Worm (Caenorhabditis elegans): ENCODE results near the gene egl-1.

The egl-1 gene

DNA sequence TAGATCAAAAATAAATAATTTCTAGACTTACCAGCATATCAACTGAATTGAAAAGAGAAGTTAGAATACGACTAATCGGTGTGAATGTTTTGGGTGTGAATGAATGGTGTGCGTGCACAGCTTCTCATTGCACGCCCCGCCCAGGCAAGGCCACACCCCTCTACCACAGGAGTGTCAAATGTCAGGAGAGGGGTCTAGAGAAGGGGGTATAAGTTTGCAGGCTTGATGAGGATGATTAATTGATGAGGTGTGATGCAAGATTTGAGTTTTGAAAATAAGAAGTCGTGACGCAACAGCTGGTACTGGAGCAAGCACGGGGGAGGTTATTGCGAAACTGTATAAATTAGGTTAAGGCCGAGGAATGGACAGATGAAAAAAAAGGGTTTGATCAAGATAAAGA lies at the start of gene egl-1:
TSS of gene egl-1 (minus strand) at position 101 of the 400 bp plus-strand sequence.
- no peak for TF ChIP-seq sea-1 (GFP tag; conservative IDR thresholded peaks at IDR 0.05)
- no peak for TF ChIP-seq hnd-1 (tag; optimal IDR thresholded peaks at IDR 0.05)
- TF ChIP-seq B0310.2 (tag; optimal IDR thresholded peaks at IDR 0.05): no peak
- TF ChIP-seq aly-1 (tag; optimal IDR thresholded peaks at IDR 0.05): no peak
- no peak for TF ChIP-seq flt-1 (GFP tag; IDR thresholded peaks at IDR 0.05)
- TF ChIP-seq ceh-13 (GFP tag; optimal IDR thresholded peaks at IDR 0.05): no peak
- TF ChIP-seq ets-7 (tag; optimal IDR thresholded peaks at IDR 0.05): no peak
- TF ChIP-seq tra-4 (tag; optimal IDR thresholded peaks at IDR 0.05): no peak
- TF ChIP-seq tbx-11 (GFP tag; IDR thresholded peaks at IDR 0.05): no peak
- TF ChIP-seq hmbx-1 (tag; optimal IDR thresholded peaks at IDR 0.05): no peak
- no peak for TF ChIP-seq scrt-1 (GFP tag; IDR thresholded peaks at IDR 0.05)
- TF ChIP-seq pes-1 (GFP tag; IDR thresholded peaks at IDR 0.05): no peak
- TF ChIP-seq F13C5.2 (tag; optimal IDR thresholded peaks at IDR 0.05): no peak
- no peak for TF ChIP-seq ceh-36 (tag; optimal IDR thresholded peaks at IDR 0.05)
- no peak for TF ChIP-seq tbx-37 (GFP tag; conservative IDR thresholded peaks at IDR 0.05)
- no peak for TF ChIP-seq hmg-4 (GFP tag; optimal IDR thresholded peaks at IDR 0.05)
- TF ChIP-seq ama-1 (optimal IDR thresholded peaks at IDR 0.05): no peak

ce11 chrV:14481401-14481800 lies 49.2 kb upstream of the egl-1 start, which contains the start of gene R02D5.7:
TSS of gene R02D5.7 (minus strand) at chrV:14481501.
- TF ChIP-seq scrt-1 (GFP tag; IDR thresholded peaks at IDR 0.05): no peak
- TF ChIP-seq flt-1 (GFP tag; IDR thresholded peaks at IDR 0.05): no peak
- no peak for TF ChIP-seq ceh-36 (tag; optimal IDR thresholded peaks at IDR 0.05)
- no peak for TF ChIP-seq aly-1 (tag; optimal IDR thresholded peaks at IDR 0.05)
- no peak for TF ChIP-seq ets-7 (tag; optimal IDR thresholded peaks at IDR 0.05)
- TF ChIP-seq B0310.2 (tag; optimal IDR thresholded peaks at IDR 0.05): no peak
- TF ChIP-seq tbx-37 (GFP tag; conservative IDR thresholded peaks at IDR 0.05): no peak
- no peak for TF ChIP-seq hmbx-1 (tag; optimal IDR thresholded peaks at IDR 0.05)
- no peak for TF ChIP-seq tbx-11 (GFP tag; IDR thresholded peaks at IDR 0.05)
- TF ChIP-seq hmg-4 (GFP tag; optimal IDR thresholded peaks at IDR 0.05): no peak
- TF ChIP-seq hnd-1 (tag; optimal IDR thresholded peaks at IDR 0.05): no peak
- TF ChIP-seq F13C5.2 (tag; optimal IDR thresholded peaks at IDR 0.05): no peak
- TF ChIP-seq tra-4 (tag; optimal IDR thresholded peaks at IDR 0.05): no peak

- TF ChIP-seq sea-1 (GFP tag; conservative IDR thresholded peaks at IDR 0.05) (no peak), pes-1 (GFP tag; IDR thresholded peaks at IDR 0.05) (no peak), hmbx-1 (tag; optimal IDR thresholded peaks at IDR 0.05) (no peak), scrt-1 (GFP tag; IDR thresholded peaks at IDR 0.05) (no peak), hnd-1 (tag; optimal IDR thresholded peaks at IDR 0.05) (no peak)
Observed at ce11 chrV:14480533-14480932, 48.4 kb upstream of the egl-1 start.

ce11 chrV:14478979-14479378 lies 46.8 kb upstream of the egl-1 start, which contains the start of gene clec-55:
TSS of gene clec-55 (plus strand) at chrV:14479279.
- TF ChIP-seq pes-1 (GFP tag; IDR thresholded peaks at IDR 0.05): no peak

DNA sequence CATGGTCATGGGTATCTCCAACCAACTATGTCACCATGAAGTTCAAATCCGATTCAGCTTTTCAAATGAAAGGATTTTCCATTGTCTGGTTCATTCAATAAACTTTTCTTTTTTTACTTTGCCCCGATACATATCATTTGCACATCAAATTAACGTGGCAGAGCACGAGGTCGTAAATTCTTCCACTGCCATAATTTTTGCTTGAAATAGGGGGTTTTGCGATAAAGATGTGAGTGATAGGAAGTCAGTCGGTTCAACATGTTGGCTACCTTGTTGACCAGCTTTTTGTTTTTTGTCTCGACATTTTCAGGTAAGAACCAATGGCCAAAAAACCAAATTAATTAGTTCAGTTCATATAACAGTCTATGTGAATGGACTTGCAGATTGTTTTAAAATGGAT lies 44.5 kb upstream of the egl-1 start, which contains the start of gene clec-54:
TSS of gene clec-54 (plus strand) at position 224 of the 400 bp plus-strand sequence.
- TF ChIP-seq hnd-1 (tag; optimal IDR thresholded peaks at IDR 0.05) (no peak), tbx-11 (GFP tag; IDR thresholded peaks at IDR 0.05) (no peak), hmbx-1 (tag; optimal IDR thresholded peaks at IDR 0.05) (no peak), scrt-1 (GFP tag; IDR thresholded peaks at IDR 0.05) (no peak), B0310.2 (tag; optimal IDR thresholded peaks at IDR 0.05) (no peak), F13C5.2 (tag; optimal IDR thresholded peaks at IDR 0.05) (no peak), tra-4 (tag; optimal IDR thresholded peaks at IDR 0.05) (no peak), pes-1 (GFP tag; IDR thresholded peaks at IDR 0.05) (no peak), ama-1 (optimal IDR thresholded peaks at IDR 0.05) (no peak), aly-1 (tag; optimal IDR thresholded peaks at IDR 0.05) (no peak), ceh-36 (tag; optimal IDR thresholded peaks at IDR 0.05) (no peak), tbx-37 (GFP tag; conservative IDR thresholded peaks at IDR 0.05) (no peak)

- TF ChIP-seq hmbx-1 (tag; optimal IDR thresholded peaks at IDR 0.05) (no peak), pes-1 (GFP tag; IDR thresholded peaks at IDR 0.05) (no peak), tbx-11 (GFP tag; IDR thresholded peaks at IDR 0.05) (no peak), hnd-1 (tag; optimal IDR thresholded peaks at IDR 0.05) (no peak), F13C5.2 (tag; optimal IDR thresholded peaks at IDR 0.05) (no peak), B0310.2 (tag; optimal IDR thresholded peaks at IDR 0.05) (no peak), ceh-36 (tag; optimal IDR thresholded peaks at IDR 0.05) (no peak), scrt-1 (GFP tag; IDR thresholded peaks at IDR 0.05) (no peak), ets-7 (tag; optimal IDR thresholded peaks at IDR 0.05) (no peak), ceh-13 (GFP tag; optimal IDR thresholded peaks at IDR 0.05) (no peak), flt-1 (GFP tag; IDR thresholded peaks at IDR 0.05) (no peak), tra-4 (tag; optimal IDR thresholded peaks at IDR 0.05) (no peak), hmg-4 (GFP tag; optimal IDR thresholded peaks at IDR 0.05) (no peak), aly-1 (tag; optimal IDR thresholded peaks at IDR 0.05) (no peak), ama-1 (optimal IDR thresholded peaks at IDR 0.05) (no peak), tbx-37 (GFP tag; conservative IDR thresholded peaks at IDR 0.05) (no peak), sea-1 (GFP tag; conservative IDR thresholded peaks at IDR 0.05) (no peak)
Observed at ce11 chrV:14474099-14474498, 41.9 kb upstream of the egl-1 start, which contains the start of gene clec-56. TSS of gene clec-56 (plus strand) at chrV:14474399.

- TF ChIP-seq tbx-11 (GFP tag; IDR thresholded peaks at IDR 0.05) (no peak), hnd-1 (tag; optimal IDR thresholded peaks at IDR 0.05) (no peak), hmbx-1 (tag; optimal IDR thresholded peaks at IDR 0.05) (no peak), hmg-4 (GFP tag; optimal IDR thresholded peaks at IDR 0.05) (no peak), F13C5.2 (tag; optimal IDR thresholded peaks at IDR 0.05) (no peak), ama-1 (optimal IDR thresholded peaks at IDR 0.05) (no peak), ets-7 (tag; optimal IDR thresholded peaks at IDR 0.05) (no peak), aly-1 (tag; optimal IDR thresholded peaks at IDR 0.05) (no peak), ceh-36 (tag; optimal IDR thresholded peaks at IDR 0.05) (no peak), tra-4 (tag; optimal IDR thresholded peaks at IDR 0.05) (no peak), tbx-37 (GFP tag; conservative IDR thresholded peaks at IDR 0.05) (no peak), scrt-1 (GFP tag; IDR thresholded peaks at IDR 0.05) (no peak), pes-1 (GFP tag; IDR thresholded peaks at IDR 0.05) (no peak), sea-1 (GFP tag; conservative IDR thresholded peaks at IDR 0.05) (no peak), flt-1 (GFP tag; IDR thresholded peaks at IDR 0.05) (no peak), B0310.2 (tag; optimal IDR thresholded peaks at IDR 0.05) (no peak)
Observed at ce11 chrV:14472229-14472628, 40.1 kb upstream of the egl-1 start, which contains the start of gene clec-227. TSS of gene clec-227 (plus strand) at chrV:14472529.
